Fruit fly (Drosophila melanogaster): Measurements from ENCODE around the gene cbt.

dm6 chr2L:471021-471479 lies 8.4 kb downstream of the cbt start:
- TF ChIP-seq CG8478 (optimal IDR thresholded peaks at IDR 0.05) (no peak), CTCF (optimal IDR thresholded peaks at IDR 0.05) (no peak)

All from S2 (cell line).